Fruit fly (Drosophila melanogaster) whole organism, embryonic: ENCODE results near the gene CG31515.

ENCODE experiments used
- CG6854 ChIP-seq: fragments of 200-800 bp; sonication (Bioruptor generic); optimal IDR thresholded peaks from 3 replicates; lab custom pipeline; 2017; ENCODE audit warnings: missing biosample characterization, mild to moderate bottlenecking, missing genetic modification characterization
- MESR4 ChIP-seq: fragments of 200-800 bp; sonication (Bioruptor generic); optimal IDR thresholded peaks from 2 replicates; lab custom pipeline; 2018; ENCODE audit warnings: missing biosample characterization, mild to moderate bottlenecking, missing genetic modification characterization, moderate library complexity
- Ravus ChIP-seq: fragments of 200-800 bp; sonication (Bioruptor generic); IDR thresholded peaks from 2 replicates; pipeline ENCODE4 v1.3.6; 2022; ENCODE audit warnings: missing biosample characterization, missing genetic modification characterization
- ac ChIP-seq: fragments of 200-800 bp; sonication (Bioruptor generic); optimal IDR thresholded peaks from 3 replicates; lab custom pipeline; 2017; ENCODE audit warnings: missing biosample characterization, mild to moderate bottlenecking, missing genetic modification characterization
- chm ChIP-seq: fragments of 200-800 bp; sonication (Bioruptor generic); IDR thresholded peaks from 2 replicates; pipeline ENCODE4 v1.3.6; 2022; ENCODE audit warnings: missing biosample characterization, missing genetic modification characterization
- ci ChIP-seq: fragments of 200-800 bp; sonication (Bioruptor generic); IDR thresholded peaks from 3 replicates; pipeline ENCODE4 v1.3.6; 2022; ENCODE audit warnings: missing biosample characterization, missing genetic modification characterization
- crp ChIP-seq, 2 experiments: fragments of 200-800 bp; sonication (Bioruptor generic); optimal IDR thresholded peaks; 2 replicates in 1 of 2; 3 replicates in 1 of 2; lab custom pipeline; 2017; ENCODE audit warnings: missing biosample characterization in 2 of 2, missing genetic modification characterization in 2 of 2, mild to moderate bottlenecking in 1 of 2, moderate library complexity in 1 of 2
- da ChIP-seq: fragments of 200-800 bp; sonication (Bioruptor generic); optimal IDR thresholded peaks from 2 replicates; lab custom pipeline; 2016; ENCODE audit warnings: missing biosample characterization, missing genetic modification characterization
- peb ChIP-seq: fragments of 200-800 bp; sonication (Bioruptor generic); IDR thresholded peaks from 2 replicates; pipeline ENCODE4 v1.3.6; 2022; ENCODE audit warnings: missing biosample characterization, missing genetic modification characterization

- TF ChIP-seq ci (GFP tag; lab: Robert Waterston, UW) (no peak), Ravus (GFP tag; lab: Robert Waterston, UW) (no peak), crp (GFP tag; optimal IDR thresholded peaks at IDR 0.05; lab: Kevin White, UChicago) (no peak), peb (GFP tag; lab: Robert Waterston, UW) (no peak), chm (no peak), ac (GFP tag; lab: Kevin White, UChicago) (no peak), CG6854 (no peak), da (GFP tag; lab: Kevin White, UChicago) (no peak), MESR4 (GFP tag; lab: Kevin White, UChicago) (no peak)
These were observed 10.3 kb upstream of the CG31515 start for dm6 chr3R:23398979-23399378.
